Worm (Caenorhabditis elegans) whole organism, mixed stage, embryonic: ENCODE data around the gene Y49F6B.12.
"Not testable (repeated sequence)": the region's sequence is repeated elsewhere in the genome, so short reads cannot be mapped to it uniquely, and the experiment has no call there.

Experiments used
- M03D4.4 ChIP-seq: sonication (generic microtip); optimal IDR thresholded peaks from 2 replicates; lab custom pipeline; 2017; ENCODE audit warnings: mild to moderate bottlenecking, missing genetic modification characterization, missing compliant biosample characterization
- blmp-1 ChIP-seq: fragments of 150-350 bp; optimal IDR thresholded peaks from 2 replicates; lab custom pipeline; 2014; ENCODE audit warnings: missing biosample characterization, missing genetic modification characterization
- ceh-39 ChIP-seq: fragments of 150-350 bp; optimal IDR thresholded peaks from 2 replicates; lab custom pipeline; 2014; ENCODE audit warnings: missing biosample characterization, missing genetic modification characterization
- ceh-43 ChIP-seq: fragments of 200-800 bp; sonication (Bioruptor generic); optimal IDR thresholded peaks from 2 replicates; lab custom pipeline; 2018; ENCODE audit warnings: mild to moderate bottlenecking, missing genetic modification characterization, moderate library complexity, missing compliant biosample characterization
- ceh-83 ChIP-seq: fragments of 200-800 bp; sonication (Bioruptor generic); optimal IDR thresholded peaks from 2 replicates; lab custom pipeline; 2018; ENCODE audit warnings: mild to moderate bottlenecking, missing genetic modification characterization, missing compliant biosample characterization
- ces-1 ChIP-seq: fragments of 150-350 bp; optimal IDR thresholded peaks from 2 replicates; lab custom pipeline; 2014; ENCODE audit warnings: missing biosample characterization, missing genetic modification reagents, missing genetic modification characterization
- cnd-1 ChIP-seq: fragments of 200-800 bp; sonication (Bioruptor generic); optimal IDR thresholded peaks from 2 replicates; lab custom pipeline; 2018; ENCODE audit warnings: mild to moderate bottlenecking, missing genetic modification characterization, missing compliant biosample characterization
- drap-1 ChIP-seq: fragments of 200-800 bp; sonication (Bioruptor generic); optimal IDR thresholded peaks from 3 replicates; lab custom pipeline; 2018; ENCODE audit warnings: mild to moderate bottlenecking, missing genetic modification characterization, missing compliant biosample characterization
- elt-1 ChIP-seq: sonication (generic microtip); optimal IDR thresholded peaks from 2 replicates; lab custom pipeline; 2017; ENCODE audit warnings: missing genetic modification characterization, mild to moderate bottlenecking, missing compliant biosample characterization, antibody characterized with exemption, moderate library complexity, borderline replicate concordance; ENCODE audit not compliant: insufficient read depth
- elt-3 ChIP-seq: fragments of 150-350 bp; optimal IDR thresholded peaks from 2 replicates; lab custom pipeline; 2014; ENCODE audit warnings: missing biosample characterization, missing genetic modification characterization
- flh-1 ChIP-seq: fragments of 200-800 bp; sonication (Bioruptor generic); optimal IDR thresholded peaks from 2 replicates; lab custom pipeline; 2018; ENCODE audit warnings: mild to moderate bottlenecking, missing genetic modification characterization, moderate library complexity, missing compliant biosample characterization
- ham-2 ChIP-seq: fragments of 200-800 bp; sonication (Bioruptor generic); optimal IDR thresholded peaks from 2 replicates; lab custom pipeline; 2018; ENCODE audit warnings: mild to moderate bottlenecking, missing genetic modification characterization, missing compliant biosample characterization
- lin-13 ChIP-seq: fragments of 150-350 bp; optimal IDR thresholded peaks from 2 replicates; lab custom pipeline; 2014; ENCODE audit warnings: missing biosample characterization, missing genetic modification characterization
- lin-32 ChIP-seq: fragments of 200-800 bp; sonication (Bioruptor generic); optimal IDR thresholded peaks from 2 replicates; lab custom pipeline; 2018; ENCODE audit warnings: mild to moderate bottlenecking, missing genetic modification characterization, missing compliant biosample characterization
- lsy-2 ChIP-seq: fragments of 150-350 bp; optimal IDR thresholded peaks from 2 replicates; lab custom pipeline; 2014; ENCODE audit warnings: missing biosample characterization, missing genetic modification characterization
- mls-2 ChIP-seq: sonication (generic microtip); optimal IDR thresholded peaks from 2 replicates; lab custom pipeline; 2016; ENCODE audit warnings: mild to moderate bottlenecking, missing genetic modification characterization, moderate library complexity, missing compliant biosample characterization
- nhr-12 ChIP-seq: fragments of 150-350 bp; optimal IDR thresholded peaks from 2 replicates; lab custom pipeline; 2014; ENCODE audit warnings: missing biosample characterization, missing genetic modification characterization
- nhr-2 ChIP-seq: fragments of 150-350 bp; optimal IDR thresholded peaks from 2 replicates; lab custom pipeline; 2014; ENCODE audit warnings: missing biosample characterization, missing genetic modification characterization
- nhr-237 ChIP-seq: fragments of 150-350 bp; optimal IDR thresholded peaks from 2 replicates; lab custom pipeline; 2014; ENCODE audit warnings: missing biosample characterization, missing genetic modification characterization
- pha-4 ChIP-seq: fragments of 150-350 bp; optimal IDR thresholded peaks from 2 replicates; lab custom pipeline; 2018; ENCODE audit warnings: missing biosample characterization, missing genetic modification reagents, missing genetic modification characterization
- sem-2 ChIP-seq: fragments of 200-800 bp; sonication (Bioruptor generic); optimal IDR thresholded peaks from 2 replicates; lab custom pipeline; 2018; ENCODE audit warnings: mild to moderate bottlenecking, missing genetic modification characterization, missing compliant biosample characterization
- snpc-4 ChIP-seq: fragments of 150-350 bp; optimal IDR thresholded peaks from 2 replicates; lab custom pipeline; 2014; ENCODE audit warnings: missing biosample characterization, missing genetic modification characterization
- tbx-8 ChIP-seq: fragments of 200-800 bp; sonication (Bioruptor generic); optimal IDR thresholded peaks from 2 replicates; lab custom pipeline; 2018; ENCODE audit warnings: mild to moderate bottlenecking, missing genetic modification characterization, moderate library complexity, missing compliant biosample characterization
- unc-120 ChIP-seq: sonication (generic microtip); optimal IDR thresholded peaks from 2 replicates; lab custom pipeline; 2017; ENCODE audit warnings: missing genetic modification characterization, missing compliant biosample characterization; ENCODE audit not compliant: poor library complexity, severe bottlenecking
- unc-62 ChIP-seq: fragments of 150-350 bp; optimal IDR thresholded peaks from 2 replicates; lab custom pipeline; 2014; ENCODE audit warnings: missing biosample characterization, missing genetic modification reagents, missing genetic modification characterization
- zip-8 ChIP-seq: fragments of 150-350 bp; optimal IDR thresholded peaks from 2 replicates; lab custom pipeline; 2014; ENCODE audit warnings: missing biosample characterization, missing genetic modification characterization
- ztf-11 ChIP-seq: fragments of 150-350 bp; optimal IDR thresholded peaks from 2 replicates; lab custom pipeline; 2014; ENCODE audit warnings: missing biosample characterization, missing genetic modification characterization

The Y49F6B.12 gene

ce11 chrII:3460048-3460447 is 12.2 kb downstream of the Y49F6B.12 start, which contains the start of gene C16C8.7:
Gene C16C8.7, minus strand, starts transcription at chrII:3460148.
- TF ChIP-seq ceh-83 (GFP tag; lab: Kevin White, UChicago) (no peak), unc-120 (tag; lab: Kevin White, UChicago) (no peak), mls-2 (tag; lab: Kevin White, UChicago) (no peak), sem-2 (GFP tag; lab: Kevin White, UChicago) (no peak), nhr-237 (tag; lab: Kevin White, UChicago) (no peak), blmp-1 (no peak)

- TF ChIP-seq pha-4 (tag; lab: Kevin White, UChicago) = no peak
These were observed 13.0 kb downstream of the Y49F6B.12 start for ce11 chrII:3459199-3459598.

ce11 chrII:3458209-3458608 is 14.0 kb downstream of the Y49F6B.12 start, which contains the start of the genes C16C8.26 and C16C8.19:
Gene C16C8.26, minus strand, starts transcription at chrII:3458309.
Gene C16C8.19, plus strand, starts transcription at chrII:3458487.
- no peak for TF ChIP-seq snpc-4 (tag; lab: Kevin White, UChicago)
- TF ChIP-seq tbx-8 (GFP tag; lab: Kevin White, UChicago) = no peak
- no peak for TF ChIP-seq pha-4 (tag; lab: Kevin White, UChicago)
- no peak for TF ChIP-seq nhr-12 (tag; lab: Kevin White, UChicago)

ce11 chrII:3453521-3453920 is 18.7 kb downstream of the Y49F6B.12 start, which contains the start of gene C16C8.11:
Gene C16C8.11, plus strand, starts transcription at chrII:3453708.
- TF ChIP-seq tbx-8 (GFP tag; lab: Kevin White, UChicago) (no peak), lin-13 (tag; lab: Kevin White, UChicago) (no peak), flh-1 (GFP tag; lab: Kevin White, UChicago) (no peak), zip-8 (no peak), snpc-4 (tag; lab: Kevin White, UChicago) (no peak), ceh-43 (GFP tag; lab: Kevin White, UChicago) (no peak), elt-3 (no peak), cnd-1 (tag; lab: Kevin White, UChicago) (no peak), nhr-2 (no peak), pha-4 (tag; lab: Kevin White, UChicago) (no peak), nhr-12 (tag; lab: Kevin White, UChicago) (no peak), nhr-237 (tag; lab: Kevin White, UChicago) (no peak), ztf-11 (no peak), unc-62 (GFP tag; lab: Kevin White, UChicago) (no peak), ceh-39 (no peak), blmp-1 (no peak), M03D4.4 (tag; lab: Kevin White, UChicago) (no peak), elt-1 (tag; lab: Kevin White, UChicago) (no peak), ham-2 (no peak), mls-2 (tag; lab: Kevin White, UChicago) (no peak)

- no peak for TF ChIP-seq lin-32 (GFP tag; lab: Kevin White, UChicago)
- TF ChIP-seq pha-4 (tag; lab: Kevin White, UChicago) = no peak
- no peak for TF ChIP-seq cnd-1 (tag; lab: Kevin White, UChicago)
- no peak for TF ChIP-seq ces-1 (GFP tag; lab: Kevin White, UChicago)
- no peak for TF ChIP-seq M03D4.4 (tag; lab: Kevin White, UChicago)
- TF ChIP-seq drap-1 (GFP tag; lab: Kevin White, UChicago) = no peak
- TF ChIP-seq, all 35 proteins: peak for 0
These were observed 19.8 kb downstream of the Y49F6B.12 start, which contains the start of gene C16C8.12 for ce11 chrII:3452421-3452820. Gene C16C8.12, plus strand, starts transcription at chrII:3452721.

- not testable (repeated sequence) for TF ChIP-seq lsy-2 (tag; lab: Kevin White, UChicago); mls-2 (tag; lab: Kevin White, UChicago); tbx-8 (GFP tag; lab: Kevin White, UChicago)
These were observed 22.7 kb downstream of the Y49F6B.12 start, which contains the start of gene C16C8.14 for ce11 chrII:3449514-3449913. Gene C16C8.14, plus strand, starts transcription at chrII:3449814.
